Worm (Caenorhabditis elegans): Measurements from ENCODE around the gene R04E5.8.

R04E5.8 gene

ce11 chrX:8796699-8797282 is 9.1 kb downstream of the R04E5.8 start, which contains the start of gene R04E5.7 (continued):
- TF ChIP-seq T26A5.8 (tag; optimal IDR thresholded peaks at IDR 0.05) (no peak), nhr-80 (tag; optimal IDR thresholded peaks at IDR 0.05) (peak; percentile 25), B0261.1 (tag; optimal IDR thresholded peaks at IDR 0.05) (peak; percentile 74), pha-4 (tag; optimal IDR thresholded peaks at IDR 0.05) (no peak), unc-62 (GFP tag; optimal IDR thresholded peaks at IDR 0.05) (no peak), madf-6 (GFP tag; IDR thresholded peaks at IDR 0.05) (peak; percentile 44; the same call in 1 of the 2 replicates), zfh-2 (GFP tag; conservative IDR thresholded peaks at IDR 0.05) (no peak), snpc-4 (GFP tag; optimal IDR thresholded peaks at IDR 0.05) (peak; percentile 45), snpc-4 (tag; optimal IDR thresholded peaks at IDR 0.05) (peak in 2 of 4 experiments; percentile 7 to 55), repo-1 (tag; optimal IDR thresholded peaks at IDR 0.05) (no peak), athp-1 (tag; optimal IDR thresholded peaks at IDR 0.05) (no peak), D2030.7 (GFP tag; IDR thresholded peaks at IDR 0.05) (peak; percentile 67; the same call in 1 of the 2 replicates), bed-2 (GFP tag; IDR thresholded peaks at IDR 0.05) (no peak)

ce11 chrX:8791821-8792220 is 14.1 kb downstream of the R04E5.8 start, which contains the start of gene chup-1:
TSS of gene chup-1 (plus strand) at chrX:8792160.
- TF ChIP-seq snpc-1.1 (tag; optimal IDR thresholded peaks at IDR 0.05; ENCODE audit: insufficient read depth) (no peak), mcd-1 (GFP tag; IDR thresholded peaks at IDR 0.05) (peak; percentile 68), attf-5 (GFP tag; optimal IDR thresholded peaks at IDR 0.05) (peak; percentile 45), efl-1 (GFP tag; optimal IDR thresholded peaks at IDR 0.05) (no peak), rpc-1 (optimal IDR thresholded peaks at IDR 0.05) (no peak), rpc-1 (tag; optimal IDR thresholded peaks at IDR 0.05) (no peak), repo-1 (tag; optimal IDR thresholded peaks at IDR 0.05) (peak; percentile 7), tbp1 (GFP tag; optimal IDR thresholded peaks at IDR 0.05) (no peak), cebp-1 (GFP tag; IDR thresholded peaks at IDR 0.05) (no peak), cebp-1 (tag; optimal IDR thresholded peaks at IDR 0.05) (peak; percentile 44), cebp-2 (GFP tag; IDR thresholded peaks at IDR 0.05) (no peak), nhr-80 (tag; optimal IDR thresholded peaks at IDR 0.05) (peak; percentile 32)

ce11 chrX:8790093-8790492 is 15.8 kb downstream of the R04E5.8 start:
- TF ChIP-seq attf-3 (GFP tag; conservative IDR thresholded peaks at IDR 0.05) (no peak), F49E8.2 (tag; optimal IDR thresholded peaks at IDR 0.05; ENCODE audit: insufficient read depth) (no peak), hmg-20 (GFP tag; IDR thresholded peaks at IDR 0.05) (no peak), B0035.1 (tag; optimal IDR thresholded peaks at IDR 0.05) (no peak), mel-28 (tag; optimal IDR thresholded peaks at IDR 0.05; ENCODE audit: borderline replicate concordance) (no peak)

ce11 chrX:8789014-8789506 is 16.9 kb downstream of the R04E5.8 start, which contains the start of gene unc-27:
TSS of gene unc-27 (plus strand) at chrX:8789456.
- no peak for TF ChIP-seq F57A8.1 (GFP tag; optimal IDR thresholded peaks at IDR 0.05)
- TF ChIP-seq F10E7.11 (tag; optimal IDR thresholded peaks at IDR 0.05), result no peak
- no peak for TF ChIP-seq snpc-1.3 (tag; optimal IDR thresholded peaks at IDR 0.05; ENCODE audit: insufficient read depth)
- TF ChIP-seq F39B2.1 (GFP tag; IDR thresholded peaks at IDR 0.05), result no peak
- no peak for TF ChIP-seq hmg-1.2 (GFP tag; IDR thresholded peaks at IDR 0.05)
- no peak for TF ChIP-seq ama-1 (optimal IDR thresholded peaks at IDR 0.05)
- no peak for TF ChIP-seq ama-1 (GFP tag; optimal IDR thresholded peaks at IDR 0.05)
- no peak for TF ChIP-seq nhr-90 (tag; optimal IDR thresholded peaks at IDR 0.05)
- TF ChIP-seq dpl-1 (GFP tag; optimal IDR thresholded peaks at IDR 0.05), result no peak
- no peak for TF ChIP-seq repo-1 (tag; optimal IDR thresholded peaks at IDR 0.05)
- TF ChIP-seq somi-1 (GFP tag; optimal IDR thresholded peaks at IDR 0.05), result no peak
- no peak for TF ChIP-seq sptf-2 (GFP tag; optimal IDR thresholded peaks at IDR 0.05)

Measured in whole organism, young adult.